Fruit fly (Drosophila melanogaster) whole organism, prepupa: Measurements from ENCODE around the gene IleRS-m.
A peak's percentile ranks its signal among the peaks of the same experiment; 100 is the strongest.

Source experiments
- Blimp-1 ChIP-seq: fragments of 200-800 bp; sonication (Bioruptor generic); optimal IDR thresholded peaks from 3 replicates; lab custom pipeline; 2017; ENCODE audit warnings: missing biosample characterization, missing genetic modification characterization, mild to moderate bottlenecking, moderate library complexity, missing genetic modification reagents
- CG10631 ChIP-seq: fragments of 200-800 bp; sonication (Bioruptor generic); optimal IDR thresholded peaks from 2 replicates; lab custom pipeline; 2016; ENCODE audit warnings: missing biosample characterization, missing genetic modification characterization
- CG10669 ChIP-seq: fragments of 200-800 bp; sonication (Bioruptor generic); optimal IDR thresholded peaks from 3 replicates; lab custom pipeline; 2018; ENCODE audit warnings: missing biosample characterization, mild to moderate bottlenecking, missing genetic modification characterization, moderate library complexity
- CG11294 ChIP-seq: fragments of 200-800 bp; sonication (Bioruptor generic); IDR thresholded peaks from 2 replicates; pipeline ENCODE4 v1.3.6; 2022; ENCODE audit warnings: missing biosample characterization, missing genetic modification characterization
- CG11902 ChIP-seq: fragments of 200-800 bp; sonication (Bioruptor generic); optimal IDR thresholded peaks from 3 replicates; lab custom pipeline; 2016; ENCODE audit warnings: missing biosample characterization, missing genetic modification characterization
- CG1621 ChIP-seq: fragments of 200-800 bp; sonication (Bioruptor generic); optimal IDR thresholded peaks from 3 replicates; lab custom pipeline; 2018; ENCODE audit warnings: missing biosample characterization, mild to moderate bottlenecking, missing genetic modification characterization
- CG16779 ChIP-seq: fragments of 200-800 bp; sonication (Bioruptor generic); optimal IDR thresholded peaks from 3 replicates; lab custom pipeline; 2017; ENCODE audit warnings: missing biosample characterization, mild to moderate bottlenecking, missing genetic modification characterization
- CG32006 ChIP-seq: fragments of 200-800 bp; sonication (Bioruptor generic); optimal IDR thresholded peaks from 3 replicates; lab custom pipeline; 2017; ENCODE audit warnings: missing biosample characterization, mild to moderate bottlenecking, missing genetic modification characterization
- CG34406 ChIP-seq: fragments of 200-800 bp; sonication (Bioruptor generic); optimal IDR thresholded peaks from 3 replicates; lab custom pipeline; 2016; ENCODE audit warnings: missing biosample characterization, missing genetic modification characterization
- CG4318 ChIP-seq: fragments of 200-800 bp; sonication (Bioruptor generic); optimal IDR thresholded peaks from 3 replicates; lab custom pipeline; 2017; ENCODE audit warnings: missing biosample characterization, mild to moderate bottlenecking, missing genetic modification characterization
- CG6163 ChIP-seq: fragments of 200-800 bp; sonication (Bioruptor generic); IDR thresholded peaks from 3 replicates; pipeline ENCODE4 v1.3.6; 2022; ENCODE audit warnings: missing biosample characterization, missing genetic modification characterization
- CG6276 ChIP-seq: fragments of 200-800 bp; sonication (Bioruptor generic); optimal IDR thresholded peaks from 2 replicates; lab custom pipeline; 2017; ENCODE audit warnings: missing biosample characterization, mild to moderate bottlenecking, missing genetic modification characterization
- CG6792 ChIP-seq: fragments of 200-800 bp; sonication (Bioruptor generic); optimal IDR thresholded peaks from 3 replicates; lab custom pipeline; 2016; ENCODE audit warnings: missing biosample characterization, missing genetic modification characterization
- CG6808 ChIP-seq: fragments of 200-800 bp; sonication (Bioruptor generic); optimal IDR thresholded peaks from 3 replicates; lab custom pipeline; 2017; ENCODE audit warnings: missing biosample characterization, missing genetic modification characterization, mild to moderate bottlenecking, moderate library complexity, missing genetic modification reagents
- CG6854 ChIP-seq: fragments of 200-800 bp; sonication (Bioruptor generic); optimal IDR thresholded peaks from 2 replicates; lab custom pipeline; 2017; ENCODE audit warnings: missing biosample characterization, mild to moderate bottlenecking, missing genetic modification characterization
- Eip75B ChIP-seq: fragments of 200-800 bp; sonication (Bioruptor generic); optimal IDR thresholded peaks from 3 replicates; lab custom pipeline; 2016; ENCODE audit warnings: missing biosample characterization, missing genetic modification characterization
- Eip78C ChIP-seq: fragments of 200-800 bp; sonication (Bioruptor generic); peaks from one replicate; lab custom pipeline; 2016; ENCODE audit warnings: missing biosample characterization, missing genetic modification characterization
- Ets96B ChIP-seq: fragments of 200-800 bp; optimal IDR thresholded peaks from 2 replicates; lab custom pipeline; 2019; ENCODE audit warnings: missing biosample characterization, mild to moderate bottlenecking, missing genetic modification characterization, moderate library complexity
- Gug ChIP-seq: fragments of 200-800 bp; sonication (Bioruptor generic); IDR thresholded peaks from 2 replicates; pipeline ENCODE4 v1.3.6; 2022; ENCODE audit warnings: missing biosample characterization, missing genetic modification characterization
- Hr38 ChIP-seq: sonication (Bioruptor generic); optimal IDR thresholded peaks from 2 replicates; lab custom pipeline; 2016; ENCODE audit warnings: missing biosample characterization, missing genetic modification characterization
- Lpt ChIP-seq: fragments of 200-800 bp; sonication (Bioruptor generic); optimal IDR thresholded peaks from 3 replicates; lab custom pipeline; 2016; ENCODE audit warnings: missing biosample characterization, missing genetic modification characterization
- Met ChIP-seq: fragments of 200-800 bp; sonication (Bioruptor generic); optimal IDR thresholded peaks from 3 replicates; lab custom pipeline; 2016; ENCODE audit warnings: missing biosample characterization, missing genetic modification characterization
- Smox ChIP-seq: fragments of 200-800 bp; sonication (Bioruptor generic); optimal IDR thresholded peaks from 3 replicates; lab custom pipeline; 2016; ENCODE audit warnings: missing biosample characterization, missing genetic modification characterization
- Sox102F ChIP-seq: fragments of 200-800 bp; sonication (Bioruptor generic); optimal IDR thresholded peaks from 2 replicates; lab custom pipeline; 2016; ENCODE audit warnings: missing biosample characterization, mild to moderate bottlenecking, missing genetic modification characterization
- Sox14 ChIP-seq: fragments of 200-800 bp; sonication (Bioruptor generic); optimal IDR thresholded peaks from 3 replicates; lab custom pipeline; 2016; ENCODE audit warnings: missing biosample characterization, missing genetic modification characterization
- cyc ChIP-seq: fragments of 200-800 bp; sonication (Bioruptor generic); optimal IDR thresholded peaks from 3 replicates; lab custom pipeline; 2016; ENCODE audit warnings: missing biosample characterization, missing genetic modification characterization
- dac ChIP-seq: fragments of 200-800 bp; sonication (Bioruptor generic); optimal IDR thresholded peaks from 2 replicates; lab custom pipeline; 2017; ENCODE audit warnings: missing biosample characterization, mild to moderate bottlenecking, missing genetic modification characterization
- dsx ChIP-seq: fragments of 200-800 bp; optimal IDR thresholded peaks from 3 replicates; lab custom pipeline; 2019; ENCODE audit warnings: missing biosample characterization, mild to moderate bottlenecking, missing genetic modification characterization, moderate library complexity; ENCODE audit not compliant: poor library complexity, severe bottlenecking
- eg ChIP-seq: fragments of 200-800 bp; sonication (Bioruptor generic); IDR thresholded peaks from 3 replicates; pipeline ENCODE4 v1.3.6; 2022; ENCODE audit warnings: missing biosample characterization, missing genetic modification characterization
- esn ChIP-seq: fragments of 200-800 bp; sonication (Bioruptor generic); optimal IDR thresholded peaks from 2 replicates; lab custom pipeline; 2016; ENCODE audit warnings: missing biosample characterization, mild to moderate bottlenecking, missing genetic modification characterization, moderate library complexity
- fd59A ChIP-seq: fragments of 200-800 bp; sonication (Bioruptor generic); optimal IDR thresholded peaks from 2 replicates; lab custom pipeline; 2017; ENCODE audit warnings: missing biosample characterization, mild to moderate bottlenecking, missing genetic modification characterization, missing genetic modification reagents
- fd85E ChIP-seq: fragments of 200-800 bp; sonication (Bioruptor generic); optimal IDR thresholded peaks from 3 replicates; lab custom pipeline; 2016; ENCODE audit warnings: missing biosample characterization, missing genetic modification characterization
- fkh ChIP-seq: fragments of 200-800 bp; sonication (Bioruptor generic); optimal IDR thresholded peaks from 3 replicates; lab custom pipeline; 2017; ENCODE audit warnings: missing biosample characterization, mild to moderate bottlenecking, missing genetic modification characterization, moderate library complexity
- lz ChIP-seq: fragments of 200-800 bp; sonication (Bioruptor generic); optimal IDR thresholded peaks from 3 replicates; lab custom pipeline; 2016; ENCODE audit warnings: missing biosample characterization, missing genetic modification characterization
- net ChIP-seq: fragments of 200-800 bp; sonication (Bioruptor generic); optimal IDR thresholded peaks from 3 replicates; lab custom pipeline; 2016; ENCODE audit warnings: missing biosample characterization, missing genetic modification characterization
- pdm3 ChIP-seq: fragments of 200-800 bp; sonication (Bioruptor generic); optimal IDR thresholded peaks from 3 replicates; lab custom pipeline; 2016; ENCODE audit warnings: missing biosample characterization, missing genetic modification characterization
- salr ChIP-seq, 2 experiments: fragments of 200-800 bp; sonication (Bioruptor generic); optimal IDR thresholded peaks; 3 replicates each; lab custom pipeline; 2016 to 2018; ENCODE audit warnings: missing biosample characterization in 2 of 2, missing genetic modification characterization in 2 of 2, mild to moderate bottlenecking in 1 of 2
- spab ChIP-seq: fragments of 200-800 bp; sonication (Bioruptor generic); optimal IDR thresholded peaks from 2 replicates; lab custom pipeline; 2017; ENCODE audit warnings: missing biosample characterization, mild to moderate bottlenecking, missing genetic modification characterization, missing genetic modification reagents
- ss ChIP-seq, 2 experiments: fragments of 200-800 bp; sonication (Bioruptor generic); optimal IDR thresholded peaks; 2 replicates in 1 of 2; 3 replicates in 1 of 2; lab custom pipeline; 2017 to 2018; ENCODE audit warnings: mild to moderate bottlenecking in 2 of 2, missing biosample characterization in 2 of 2, missing genetic modification characterization in 2 of 2, moderate library complexity in 1 of 2
- svp ChIP-seq: fragments of 200-800 bp; sonication (Bioruptor generic); peaks from one replicate; lab custom pipeline; 2016; ENCODE audit warnings: missing biosample characterization, missing genetic modification characterization
- vri ChIP-seq: fragments of 200-800 bp; sonication (Bioruptor generic); optimal IDR thresholded peaks from 3 replicates; lab custom pipeline; 2016; ENCODE audit warnings: missing biosample characterization, mild to moderate bottlenecking, missing genetic modification characterization

IleRS-m gene

dm6 chr3L:16054095-16054494 lies 46.0 kb upstream of the IleRS-m start (continued):
- TF ChIP-seq ss (GFP tag; optimal IDR thresholded peaks at IDR 0.05; lab: Kevin White, UChicago) (no peak), esn (peak; percentile 44), Hr38 (GFP tag; lab: Kevin White, UChicago) (no peak), CG6854 (GFP tag; lab: Kevin White, UChicago) (no peak), Lpt (peak; percentile 1), Eip78C (peak; percentile 71), spab (no peak), Smox (no peak), fd85E (GFP tag; lab: Kevin White, UChicago) (no peak), Blimp-1 (GFP tag; lab: Kevin White, UChicago) (no peak), CG11294 (GFP tag; lab: Robert Waterston, UW) (no peak; the same call in 1 of the 2 replicates), pdm3 (peak; percentile 34), Gug (no peak; the same call in 1 of the 2 replicates), CG11902 (no peak), Sox102F (GFP tag; lab: Kevin White, UChicago) (no peak), CG10669 (no peak), Met (GFP tag; lab: Kevin White, UChicago) (peak; percentile 11), CG6792 (no peak), CG16779 (tag; lab: Kevin White, UChicago) (no peak), Ets96B (peak; percentile 6), dsx (GFP tag; lab: Kevin White, UChicago) (no peak), vri (GFP tag; lab: Kevin White, UChicago) (no peak), CG34406 (GFP tag; lab: Kevin White, UChicago) (peak; percentile 12), cyc (no peak), eg (0 out of 3 replicates have a peak, but pooled peaks have one; percentile 48), CG6808 (GFP tag; lab: Kevin White, UChicago) (no peak), dac (no peak), CG10631 (no peak), lz (GFP tag; lab: Kevin White, UChicago) (peak; percentile 4), CG6163 (no peak), CG1621 (tag; lab: Kevin White, UChicago) (no peak), net (GFP tag; lab: Kevin White, UChicago) (peak; percentile 49), CG4318 (GFP tag; lab: Kevin White, UChicago) (peak; percentile 9), fd59A (GFP tag; lab: Kevin White, UChicago) (no peak)

- TF ChIP-seq CG6276 (GFP tag; lab: Kevin White, UChicago) (peak; percentile 23), Eip75B (GFP tag; lab: Kevin White, UChicago) (no peak), net (GFP tag; lab: Kevin White, UChicago) (peak; percentile 28), Eip78C (peak; percentile 54), CG11294 (GFP tag; lab: Robert Waterston, UW) (no peak), fkh (GFP tag; lab: Kevin White, UChicago) (peak; percentile 62), CG32006 (peak; percentile 12), svp (GFP tag; lab: Kevin White, UChicago) (peak; percentile 61), salr (GFP tag; optimal IDR thresholded peaks at IDR 0.05; lab: Kevin White, UChicago) (peak in 1 of 2 experiments; percentile 17), Hr38 (GFP tag; lab: Kevin White, UChicago) (no peak), Sox14 (GFP tag; lab: Kevin White, UChicago) (no peak)
Measured at dm6 chr3L:16056101-16056891, 43.8 kb upstream of the IleRS-m start.
